Worm (Caenorhabditis elegans) whole organism, L1 larva: ENCODE data around the gene F56D6.13.
"Not testable (repeated sequence)": the region's sequence is repeated elsewhere in the genome, so short reads cannot be mapped to it uniquely, and the experiment has no call there.

Experiments
- C04F5.9 ChIP-seq: sonication (generic microtip); optimal IDR thresholded peaks from 2 replicates; lab custom pipeline; 2016; ENCODE audit warnings: missing genetic modification characterization, missing compliant biosample characterization
- C34B4.2 ChIP-seq: sonication (generic microtip); optimal IDR thresholded peaks from 2 replicates; lab custom pipeline; 2017; ENCODE audit warnings: mild to moderate bottlenecking, missing genetic modification characterization, missing compliant biosample characterization
- Y116A8C.19 ChIP-seq: sonication (generic microtip); optimal IDR thresholded peaks from 2 replicates; lab custom pipeline; 2016; ENCODE audit warnings: missing compliant biosample characterization, missing genetic modification characterization, borderline replicate concordance
- alr-1 ChIP-seq: fragments of 200-800 bp; sonication (Bioruptor generic); optimal IDR thresholded peaks from 2 replicates; lab custom pipeline; 2018; ENCODE audit warnings: borderline replicate concordance, mild to moderate bottlenecking, missing genetic modification characterization, missing compliant biosample characterization
- aly-2 ChIP-seq: fragments of 150-350 bp; optimal IDR thresholded peaks from 2 replicates; lab custom pipeline; 2014; ENCODE audit warnings: missing biosample characterization, missing genetic modification characterization
- ceh-90 ChIP-seq: sonication (generic microtip); optimal IDR thresholded peaks from 2 replicates; lab custom pipeline; 2016; ENCODE audit warnings: missing genetic modification characterization, missing compliant biosample characterization
- efl-3 ChIP-seq: fragments of 200-800 bp; sonication (Bioruptor generic); optimal IDR thresholded peaks from 2 replicates; lab custom pipeline; 2018; ENCODE audit warnings: mild to moderate bottlenecking, missing genetic modification characterization, missing compliant biosample characterization
- egl-27 ChIP-seq, 2 experiments: fragments of 150-350 bp in 1 of 2; sonication (generic microtip); optimal IDR thresholded peaks; 3 replicates each; lab custom pipeline; 2017 to 2018; ENCODE audit warnings: missing biosample characterization in 2 of 2, missing genetic modification characterization in 2 of 2, missing genetic modification reagents in 2 of 2
- ets-5 ChIP-seq: fragments of 200-800 bp; sonication (Bioruptor generic); IDR thresholded peaks from 2 replicates; pipeline ENCODE4 v1.3.6; 2022; ENCODE audit warnings: missing genetic modification characterization, missing compliant biosample characterization
- fkh-4 ChIP-seq: sonication (generic microtip); optimal IDR thresholded peaks from 2 replicates; lab custom pipeline; 2016; ENCODE audit warnings: missing compliant biosample characterization, missing genetic modification characterization, borderline replicate concordance
- hlh-4 ChIP-seq: sonication (generic microtip); optimal IDR thresholded peaks from 2 replicates; lab custom pipeline; 2016; ENCODE audit warnings: mild to moderate bottlenecking, missing genetic modification characterization, missing compliant biosample characterization
- isw-1 ChIP-seq: fragments of 200-800 bp; sonication (Bioruptor generic); IDR thresholded peaks from 2 replicates; pipeline ENCODE4 v1.3.6; 2022; ENCODE audit warnings: missing genetic modification characterization, missing compliant biosample characterization
- lin-15B ChIP-seq: fragments of 150-350 bp; sonication (generic microtip); optimal IDR thresholded peaks from 3 replicates; lab custom pipeline; 2014; ENCODE audit warnings: missing biosample characterization, missing genetic modification characterization
- lin-35 ChIP-seq, 2 experiments: fragments of 150-350 bp; optimal IDR thresholded peaks; 2 replicates each; lab custom pipeline; 2014; ENCODE audit warnings: missing biosample characterization in 2 of 2, missing genetic modification characterization in 2 of 2, missing genetic modification reagents in 2 of 2
- mef-2 ChIP-seq: fragments of 150-350 bp; optimal IDR thresholded peaks from 2 replicates; lab custom pipeline; 2014; ENCODE audit warnings: missing biosample characterization, missing genetic modification characterization
- nhr-20 ChIP-seq: sonication (generic microtip); optimal IDR thresholded peaks from 2 replicates; lab custom pipeline; 2016; ENCODE audit warnings: mild to moderate bottlenecking, missing genetic modification characterization, missing compliant biosample characterization
- nhr-237 ChIP-seq: fragments of 150-350 bp; optimal IDR thresholded peaks from 2 replicates; lab custom pipeline; 2014; ENCODE audit warnings: missing biosample characterization, missing genetic modification characterization
- nhr-28 ChIP-seq: fragments of 150-350 bp; optimal IDR thresholded peaks from 2 replicates; lab custom pipeline; 2014; ENCODE audit warnings: missing biosample characterization, missing genetic modification characterization
- nhr-47 ChIP-seq: sonication (generic microtip); optimal IDR thresholded peaks from 2 replicates; lab custom pipeline; 2016; ENCODE audit warnings: mild to moderate bottlenecking, missing genetic modification characterization, moderate library complexity, missing compliant biosample characterization
- nhr-84 ChIP-seq: sonication (generic microtip); optimal IDR thresholded peaks from 2 replicates; lab custom pipeline; 2017; ENCODE audit warnings: missing biosample characterization, missing genetic modification characterization
- nhr-90 ChIP-seq: sonication (generic microtip); optimal IDR thresholded peaks from 2 replicates; lab custom pipeline; 2016; ENCODE audit warnings: mild to moderate bottlenecking, missing genetic modification characterization, missing compliant biosample characterization; ENCODE audit not compliant: poor library complexity
- pag-3 ChIP-seq: sonication (generic microtip); optimal IDR thresholded peaks from 2 replicates; lab custom pipeline; 2017; ENCODE audit warnings: missing genetic modification characterization, mild to moderate bottlenecking, missing compliant biosample characterization, antibody characterized with exemption, borderline replicate concordance; ENCODE audit not compliant: insufficient read depth
- sox-4 ChIP-seq: sonication (generic microtip); optimal IDR thresholded peaks from 2 replicates; lab custom pipeline; 2016; ENCODE audit warnings: missing genetic modification characterization, missing compliant biosample characterization
- sptf-1 ChIP-seq: fragments of 150-350 bp; optimal IDR thresholded peaks from 2 replicates; lab custom pipeline; 2014; ENCODE audit warnings: missing biosample characterization, missing genetic modification characterization
- unc-130 ChIP-seq: fragments of 150-350 bp; optimal IDR thresholded peaks from 2 replicates; lab custom pipeline; 2017; ENCODE audit warnings: missing biosample characterization, missing genetic modification characterization, inconsistent platforms
- unc-62 ChIP-seq: fragments of 150-350 bp; optimal IDR thresholded peaks from 2 replicates; lab custom pipeline; 2014; ENCODE audit warnings: missing biosample characterization, missing genetic modification reagents, missing genetic modification characterization
- unc-98 ChIP-seq: fragments of 200-800 bp; sonication (Bioruptor generic); IDR thresholded peaks from 2 replicates; pipeline ENCODE4 v1.3.6; 2022; ENCODE audit warnings: missing genetic modification characterization, missing compliant biosample characterization

The F56D6.13 gene

ce11 chrIV:3899719-3900554 is 9.3 kb upstream of the F56D6.13 start, which contains the start of gene srz-62 (continued):
- TF ChIP-seq hlh-4 (tag; lab: Kevin White, UChicago) (no peak), unc-62 (no peak), C04F5.9 (tag; lab: Kevin White, UChicago) (no peak), mef-2 (no peak)
- TF ChIP-seq, all 84 proteins: peak for 13

ce11 chrIV:3902955-3903354 is 6.3 kb upstream of the F56D6.13 start, which contains the start of gene F56D6.6:
Gene F56D6.6 (plus strand): TSS chrIV:3903255.
- no peak for TF ChIP-seq nhr-90 (tag; lab: Kevin White, UChicago)
- TF ChIP-seq Y116A8C.19 (tag; lab: Kevin White, UChicago): no peak
- TF ChIP-seq nhr-84 (tag; lab: Kevin White, UChicago): no peak

- TF ChIP-seq lin-35 (GFP tag; optimal IDR thresholded peaks at IDR 0.05; lab: Kevin White, UChicago): no peak
- no peak for TF ChIP-seq unc-130 (tag; lab: Kevin White, UChicago)
- TF ChIP-seq sptf-1 (tag; lab: Kevin White, UChicago): no peak
- no peak for TF ChIP-seq unc-98 (GFP tag; lab: Robert Waterston, UW)
- no peak for TF ChIP-seq nhr-237 (tag; lab: Kevin White, UChicago)
- TF ChIP-seq Y116A8C.19 (tag; lab: Kevin White, UChicago): no peak
- no peak for TF ChIP-seq fkh-4 (tag; lab: Kevin White, UChicago)
- no peak for TF ChIP-seq ceh-90
- TF ChIP-seq nhr-28 (tag; lab: Kevin White, UChicago): no peak
These were observed 4.6 kb upstream of the F56D6.13 start, which contains the start of gene F56D6.21 for ce11 chrIV:3904620-3905019. Gene F56D6.21 (plus strand): TSS chrIV:3904920.

- TF ChIP-seq pag-3 (tag; lab: Kevin White, UChicago) (no peak), egl-27 (tag; optimal IDR thresholded peaks at IDR 0.05; lab: Kevin White, UChicago) (no peak), nhr-47 (no peak), alr-1 (tag; lab: Kevin White, UChicago) (no peak), efl-3 (GFP tag; lab: Kevin White, UChicago) (no peak), ceh-90 (no peak), C34B4.2 (tag; lab: Kevin White, UChicago) (no peak), mef-2 (no peak), nhr-20 (tag; lab: Kevin White, UChicago) (no peak), lin-15B (no peak)
- TF ChIP-seq, all 84 proteins: peak for 0
These were observed 2.8 kb upstream of the F56D6.13 start, which contains the start of gene F56D6.11 for ce11 chrIV:3906393-3906792. Gene F56D6.11 (minus strand): TSS chrIV:3906493.

- TF ChIP-seq Y116A8C.19 (tag; lab: Kevin White, UChicago) (no peak), ets-5 (GFP tag; lab: Robert Waterston, UW) (no peak), nhr-47 (no peak), sox-4 (no peak)
These were observed 1.6 kb upstream of the F56D6.13 start, which contains the start of the genes F56D6.22 and F56D6.12 for ce11 chrIV:3907506-3908188. Gene F56D6.22 (minus strand): TSS chrIV:3907606. Gene F56D6.12 (plus strand): TSS chrIV:3908138.

- not testable (repeated sequence) for TF ChIP-seq fkh-4 (tag; lab: Kevin White, UChicago); isw-1 (GFP tag; lab: Robert Waterston, UW); aly-2 (tag; lab: Kevin White, UChicago)
- TF ChIP-seq, all 84 proteins: peak for 0; not testable (repeated sequence) for 84
These were observed 2.6 kb downstream of the F56D6.13 start, which contains the start of gene F56D6.18 for ce11 chrIV:3911848-3912247. Gene F56D6.18 (minus strand): TSS chrIV:3911948.
